Worm (Caenorhabditis elegans) whole organism, mixed stage, embryonic: Measurements from ENCODE around the gene str-244.

Experiments
- M03D4.4 ChIP-seq: sonication (generic microtip); optimal IDR thresholded peaks from 2 replicates; lab custom pipeline; 2017; ENCODE audit warnings: mild to moderate bottlenecking, missing genetic modification characterization, missing compliant biosample characterization
- bed-3 ChIP-seq: fragments of 200-800 bp; sonication (Bioruptor generic); optimal IDR thresholded peaks from 3 replicates; lab custom pipeline; 2018; ENCODE audit warnings: mild to moderate bottlenecking, missing genetic modification characterization, moderate library complexity, missing compliant biosample characterization
- blmp-1 ChIP-seq: fragments of 150-350 bp; optimal IDR thresholded peaks from 2 replicates; lab custom pipeline; 2014; ENCODE audit warnings: missing biosample characterization, missing genetic modification characterization
- ceh-83 ChIP-seq: fragments of 200-800 bp; sonication (Bioruptor generic); optimal IDR thresholded peaks from 2 replicates; lab custom pipeline; 2018; ENCODE audit warnings: mild to moderate bottlenecking, missing genetic modification characterization, missing compliant biosample characterization
- elt-1 ChIP-seq: sonication (generic microtip); optimal IDR thresholded peaks from 2 replicates; lab custom pipeline; 2017; ENCODE audit warnings: missing genetic modification characterization, mild to moderate bottlenecking, missing compliant biosample characterization, antibody characterized with exemption, moderate library complexity, borderline replicate concordance; ENCODE audit not compliant: insufficient read depth
- elt-3 ChIP-seq: fragments of 150-350 bp; optimal IDR thresholded peaks from 2 replicates; lab custom pipeline; 2014; ENCODE audit warnings: missing biosample characterization, missing genetic modification characterization
- flh-1 ChIP-seq: fragments of 200-800 bp; sonication (Bioruptor generic); optimal IDR thresholded peaks from 2 replicates; lab custom pipeline; 2018; ENCODE audit warnings: mild to moderate bottlenecking, missing genetic modification characterization, moderate library complexity, missing compliant biosample characterization
- ham-2 ChIP-seq: fragments of 200-800 bp; sonication (Bioruptor generic); optimal IDR thresholded peaks from 2 replicates; lab custom pipeline; 2018; ENCODE audit warnings: mild to moderate bottlenecking, missing genetic modification characterization, missing compliant biosample characterization
- lin-13 ChIP-seq: fragments of 150-350 bp; optimal IDR thresholded peaks from 2 replicates; lab custom pipeline; 2014; ENCODE audit warnings: missing biosample characterization, missing genetic modification characterization
- mep-1 ChIP-seq: fragments of 150-350 bp; optimal IDR thresholded peaks from 2 replicates; lab custom pipeline; 2017; ENCODE audit warnings: missing biosample characterization, missing genetic modification reagents, missing genetic modification characterization, inconsistent platforms
- mls-2 ChIP-seq: sonication (generic microtip); optimal IDR thresholded peaks from 2 replicates; lab custom pipeline; 2016; ENCODE audit warnings: mild to moderate bottlenecking, missing genetic modification characterization, moderate library complexity, missing compliant biosample characterization
- nhr-237 ChIP-seq: fragments of 150-350 bp; optimal IDR thresholded peaks from 2 replicates; lab custom pipeline; 2014; ENCODE audit warnings: missing biosample characterization, missing genetic modification characterization
- nhr-28 ChIP-seq: fragments of 150-350 bp; optimal IDR thresholded peaks from 2 replicates; lab custom pipeline; 2014; ENCODE audit warnings: missing biosample characterization, missing genetic modification characterization
- pha-4 ChIP-seq: fragments of 150-350 bp; optimal IDR thresholded peaks from 2 replicates; lab custom pipeline; 2018; ENCODE audit warnings: missing biosample characterization, missing genetic modification reagents, missing genetic modification characterization
- sem-2 ChIP-seq: fragments of 200-800 bp; sonication (Bioruptor generic); optimal IDR thresholded peaks from 2 replicates; lab custom pipeline; 2018; ENCODE audit warnings: mild to moderate bottlenecking, missing genetic modification characterization, missing compliant biosample characterization
- sptf-1 ChIP-seq: sonication (generic microtip); optimal IDR thresholded peaks from 2 replicates; lab custom pipeline; 2017; ENCODE audit warnings: mild to moderate bottlenecking, missing genetic modification characterization, moderate library complexity, missing compliant biosample characterization
- unc-120 ChIP-seq: sonication (generic microtip); optimal IDR thresholded peaks from 2 replicates; lab custom pipeline; 2017; ENCODE audit warnings: missing genetic modification characterization, missing compliant biosample characterization; ENCODE audit not compliant: poor library complexity, severe bottlenecking
- unc-39 ChIP-seq: fragments of 150-350 bp; optimal IDR thresholded peaks from 2 replicates; lab custom pipeline; 2014; ENCODE audit warnings: missing biosample characterization, missing genetic modification characterization
- unc-62 ChIP-seq: fragments of 150-350 bp; optimal IDR thresholded peaks from 2 replicates; lab custom pipeline; 2014; ENCODE audit warnings: missing biosample characterization, missing genetic modification reagents, missing genetic modification characterization
- zip-8 ChIP-seq: fragments of 150-350 bp; optimal IDR thresholded peaks from 2 replicates; lab custom pipeline; 2014; ENCODE audit warnings: missing biosample characterization, missing genetic modification characterization
- ztf-11 ChIP-seq: fragments of 150-350 bp; optimal IDR thresholded peaks from 2 replicates; lab custom pipeline; 2014; ENCODE audit warnings: missing biosample characterization, missing genetic modification characterization

The str-244 gene

ce11 chrV:3014185-3014584, 44.7 kb downstream of the str-244 start, which contains the start of gene K12D9.1:
K12D9.1 (plus strand) TSS chrV:3014485.
- TF ChIP-seq sptf-1 (no peak), mep-1 (no peak)

DNA sequence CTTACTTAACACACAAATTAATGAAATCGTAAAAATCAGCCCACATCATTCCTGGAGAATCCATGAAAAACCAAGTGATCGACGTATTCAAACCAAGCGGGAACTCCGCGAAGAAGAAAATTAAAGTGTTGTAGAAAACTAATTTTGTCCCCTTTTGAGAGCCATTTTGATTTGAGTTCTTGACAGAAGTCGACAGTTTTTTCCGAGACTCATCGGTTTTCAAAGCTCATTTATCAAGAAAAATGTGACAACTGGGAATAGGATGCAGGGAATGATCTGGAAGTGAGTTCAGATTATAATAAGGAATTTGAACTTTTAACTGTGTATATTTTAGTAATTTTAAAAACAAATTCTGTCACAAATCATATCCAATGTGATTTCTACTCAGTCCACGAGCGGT, 47.5 kb downstream of the str-244 start, which contains the start of gene srw-135:
Gene srw-135, minus strand, starts transcription at position 101 of the 400 bp plus-strand sequence.
- TF ChIP-seq unc-62 (GFP tag; lab: Kevin White, UChicago): no peak
- no peak for TF ChIP-seq zip-8
- no peak for TF ChIP-seq pha-4
- no peak for TF ChIP-seq elt-3
- TF ChIP-seq nhr-28: no peak
- no peak for TF ChIP-seq flh-1
- no peak for TF ChIP-seq mls-2 (tag; lab: Kevin White, UChicago)
- TF ChIP-seq bed-3 (GFP tag; lab: Kevin White, UChicago): no peak
- TF ChIP-seq lin-13: no peak
- no peak for TF ChIP-seq nhr-237
- TF ChIP-seq unc-120: no peak
- TF ChIP-seq sem-2: no peak
- no peak for TF ChIP-seq blmp-1 (tag; lab: Kevin White, UChicago)
- no peak for TF ChIP-seq M03D4.4 (tag; lab: Kevin White, UChicago)
- no peak for TF ChIP-seq elt-1
- TF ChIP-seq, all 35 proteins: peak for 0

- no peak for TF ChIP-seq unc-62 (GFP tag; lab: Kevin White, UChicago)
- no peak for TF ChIP-seq ceh-83 (GFP tag; lab: Kevin White, UChicago)
- no peak for TF ChIP-seq nhr-237
- no peak for TF ChIP-seq ham-2 (GFP tag; lab: Kevin White, UChicago)
- TF ChIP-seq ztf-11 (tag; lab: Kevin White, UChicago): no peak
- no peak for TF ChIP-seq zip-8
- no peak for TF ChIP-seq unc-39 (tag; lab: Kevin White, UChicago)
- no peak for TF ChIP-seq bed-3 (GFP tag; lab: Kevin White, UChicago)
- TF ChIP-seq nhr-28: no peak
- TF ChIP-seq, all 35 proteins: peak for 0
Observed at ce11 chrV:3010468-3010867, 48.4 kb downstream of the str-244 start, which contains the start of gene srw-136. srw-136 (minus strand) TSS chrV:3010568.
